Fruit fly (Drosophila melanogaster) whole organism, prepupa: Measurements from ENCODE around the gene CG7860.

Experiments
- CG31627 ChIP-seq: fragments of 200-800 bp; sonication (Bioruptor generic); optimal IDR thresholded peaks from 3 replicates; lab custom pipeline; 2016; ENCODE audit warnings: missing biosample characterization, missing genetic modification characterization
- CG6854 ChIP-seq: fragments of 200-800 bp; sonication (Bioruptor generic); optimal IDR thresholded peaks from 2 replicates; lab custom pipeline; 2017; ENCODE audit warnings: missing biosample characterization, mild to moderate bottlenecking, missing genetic modification characterization
- Eip75B ChIP-seq: fragments of 200-800 bp; sonication (Bioruptor generic); optimal IDR thresholded peaks from 3 replicates; lab custom pipeline; 2016; ENCODE audit warnings: missing biosample characterization, missing genetic modification characterization
- Eip93F ChIP-seq: fragments of 200-800 bp; sonication (Bioruptor generic); optimal IDR thresholded peaks from 2 replicates; lab custom pipeline; 2016; ENCODE audit warnings: missing biosample characterization, mild to moderate bottlenecking, missing genetic modification characterization
- Hr4 ChIP-seq: fragments of 200-800 bp; sonication (Bioruptor generic); optimal IDR thresholded peaks from 3 replicates; lab custom pipeline; 2016; ENCODE audit warnings: missing biosample characterization, missing genetic modification characterization
- OdsH ChIP-seq: fragments of 200-800 bp; sonication (Bioruptor generic); optimal IDR thresholded peaks from 3 replicates; lab custom pipeline; 2016; ENCODE audit warnings: missing biosample characterization, missing genetic modification characterization
- Sox102F ChIP-seq: fragments of 200-800 bp; sonication (Bioruptor generic); optimal IDR thresholded peaks from 2 replicates; lab custom pipeline; 2016; ENCODE audit warnings: missing biosample characterization, mild to moderate bottlenecking, missing genetic modification characterization
- Sox15 ChIP-seq: fragments of 200-800 bp; sonication (Bioruptor generic); optimal IDR thresholded peaks from 3 replicates; lab custom pipeline; 2016; ENCODE audit warnings: missing biosample characterization, missing genetic modification characterization
- cyc ChIP-seq: fragments of 200-800 bp; sonication (Bioruptor generic); optimal IDR thresholded peaks from 3 replicates; lab custom pipeline; 2016; ENCODE audit warnings: missing biosample characterization, missing genetic modification characterization
- fd85E ChIP-seq: fragments of 200-800 bp; sonication (Bioruptor generic); optimal IDR thresholded peaks from 3 replicates; lab custom pipeline; 2016; ENCODE audit warnings: missing biosample characterization, missing genetic modification characterization
- spab ChIP-seq: fragments of 200-800 bp; sonication (Bioruptor generic); optimal IDR thresholded peaks from 2 replicates; lab custom pipeline; 2017; ENCODE audit warnings: missing biosample characterization, mild to moderate bottlenecking, missing genetic modification characterization, missing genetic modification reagents
- svp ChIP-seq: fragments of 200-800 bp; sonication (Bioruptor generic); peaks from one replicate; lab custom pipeline; 2016; ENCODE audit warnings: missing biosample characterization, missing genetic modification characterization

DNA sequence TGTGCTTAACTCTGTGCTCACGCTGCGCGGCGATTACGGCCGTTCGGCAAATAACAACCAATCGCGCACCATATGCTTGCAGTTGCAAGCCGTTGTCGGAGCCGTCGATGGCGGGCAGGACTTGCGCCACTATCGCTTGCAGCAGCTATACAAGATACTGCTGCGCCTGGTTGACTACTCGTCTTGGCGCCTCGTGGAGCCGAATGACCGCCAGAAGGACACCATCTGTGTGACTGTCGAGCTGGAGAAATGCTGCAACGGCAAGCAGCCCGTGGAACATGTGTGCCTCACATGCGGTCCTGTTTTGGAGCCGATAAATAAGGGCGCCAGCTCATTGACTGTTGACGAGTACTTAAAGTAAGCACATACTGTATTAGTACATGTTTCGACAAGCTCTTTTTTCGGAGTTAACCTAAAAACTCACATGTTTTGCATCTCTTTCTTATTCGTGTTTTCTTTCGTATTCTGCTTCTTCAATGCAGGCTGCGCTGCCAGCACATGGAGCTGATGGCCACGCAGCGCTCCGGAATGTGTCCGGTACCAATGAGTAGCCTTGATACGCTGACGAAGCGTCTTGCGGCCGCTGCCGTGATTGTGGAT is 15.1 kb downstream of the CG7860 start:
- TF ChIP-seq cyc (no peak), Sox15 (GFP tag; lab: Kevin White, UChicago) (no peak), Hr4 (GFP tag; lab: Kevin White, UChicago) (no peak), Sox102F (no peak), Eip75B (GFP tag; lab: Kevin White, UChicago) (no peak), CG31627 (GFP tag; lab: Kevin White, UChicago) (no peak), fd85E (GFP tag; lab: Kevin White, UChicago) (no peak), svp (GFP tag; lab: Kevin White, UChicago) (no peak), CG6854 (GFP tag; lab: Kevin White, UChicago) (no peak), spab (GFP tag; lab: Kevin White, UChicago) (no peak), Eip93F (GFP tag; lab: Kevin White, UChicago) (no peak), OdsH (GFP tag; lab: Kevin White, UChicago) (no peak)
